Fruit fly (Drosophila melanogaster) whole organism, adult: ENCODE measurements around the gene CG6527.

Experiments
- CG12768 ChIP-seq: fragments of 200-800 bp; sonication (Bioruptor generic); optimal IDR thresholded peaks from 2 replicates; lab custom pipeline; 2017; ENCODE audit warnings: missing biosample characterization, missing genetic modification characterization, mild to moderate bottlenecking, moderate library complexity, missing genetic modification reagents
- CG14711 ChIP-seq: fragments of 200-800 bp; sonication (Bioruptor generic); optimal IDR thresholded peaks from 2 replicates; lab custom pipeline; 2018; ENCODE audit warnings: missing biosample characterization, mild to moderate bottlenecking, missing genetic modification characterization, moderate library complexity
- CG7045 ChIP-seq: fragments of 200-800 bp; sonication (Bioruptor generic); optimal IDR thresholded peaks from 2 replicates; lab custom pipeline; 2017; ENCODE audit warnings: missing biosample characterization, mild to moderate bottlenecking, missing genetic modification characterization
- cic ChIP-seq: fragments of 200-800 bp; sonication (Bioruptor generic); optimal IDR thresholded peaks from 2 replicates; lab custom pipeline; 2017; ENCODE audit warnings: missing biosample characterization, mild to moderate bottlenecking, missing genetic modification characterization, moderate library complexity
- cnc ChIP-seq, 2 experiments: fragments of >200 bp; optimal IDR thresholded peaks; 2 replicates each; lab custom pipeline; 2017
- kay ChIP-seq: fragments of 200-800 bp; sonication (Bioruptor generic); peaks from one replicate; lab custom pipeline; 2016; ENCODE audit warnings: missing biosample characterization, missing genetic modification characterization, borderline replicate concordance
- toe ChIP-seq: fragments of 200-800 bp; sonication (Bioruptor generic); optimal IDR thresholded peaks from 2 replicates; lab custom pipeline; 2016; ENCODE audit warnings: missing biosample characterization, missing genetic modification characterization

DNA sequence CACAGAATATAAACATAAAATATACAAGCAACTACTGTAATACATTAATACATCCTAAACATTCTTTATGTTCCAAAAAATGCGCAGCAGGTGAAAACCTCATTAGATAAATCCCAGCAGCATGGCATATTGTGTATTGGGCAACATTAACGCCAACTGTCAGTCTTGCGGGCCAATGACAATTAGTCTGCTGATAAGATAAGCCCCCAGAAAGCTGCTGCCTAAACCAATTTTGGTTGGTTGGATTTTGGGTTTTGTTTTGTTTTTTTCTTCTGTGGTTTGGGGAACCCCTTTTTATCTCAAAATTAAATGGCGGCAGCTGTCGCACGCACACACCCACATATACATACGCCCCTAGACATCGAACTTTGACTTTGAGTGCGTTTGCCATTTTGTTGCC is 30.6 kb downstream of the CG6527 start:
- no peak for TF ChIP-seq cnc (optimal IDR thresholded peaks at IDR 0.05; lab: Kevin White, UChicago)
- no peak for TF ChIP-seq CG14711 (tag; lab: Kevin White, UChicago)
- TF ChIP-seq kay, result no peak
- no peak for TF ChIP-seq CG12768 (GFP tag; lab: Kevin White, UChicago)
- no peak for TF ChIP-seq toe
- no peak for TF ChIP-seq CG7045 (GFP tag; lab: Kevin White, UChicago)
- no peak for TF ChIP-seq cic (GFP tag; lab: Kevin White, UChicago)
